Worm (Caenorhabditis elegans) whole organism, late embryonic: Measurements from ENCODE around the gene F31D5.1.

Source experiments
- C08G9.2 ChIP-seq: sonication (generic microtip); optimal IDR thresholded peaks from 2 replicates; lab custom pipeline; 2016; ENCODE audit warnings: mild to moderate bottlenecking, missing genetic modification characterization, moderate library complexity, missing compliant biosample characterization
- F13H6.1 ChIP-seq: sonication (generic microtip); optimal IDR thresholded peaks from 2 replicates; lab custom pipeline; 2016; ENCODE audit warnings: missing genetic modification characterization, missing compliant biosample characterization
- K09A11.1 ChIP-seq: sonication (generic microtip); optimal IDR thresholded peaks from 2 replicates; lab custom pipeline; 2017; ENCODE audit warnings: antibody characterized with exemption, mild to moderate bottlenecking, missing genetic modification characterization, missing compliant biosample characterization; ENCODE audit not compliant: insufficient read depth
- T23F11.4 ChIP-seq: fragments of 200-800 bp; sonication (Bioruptor generic); optimal IDR thresholded peaks from 2 replicates; lab custom pipeline; 2018; ENCODE audit warnings: mild to moderate bottlenecking, missing genetic modification characterization, missing compliant biosample characterization
- Y22D7AL.16 ChIP-seq: sonication (generic microtip); optimal IDR thresholded peaks from 2 replicates; lab custom pipeline; 2016; ENCODE audit warnings: missing genetic modification characterization, missing compliant biosample characterization
- ahr-1 ChIP-seq: sonication (generic microtip); optimal IDR thresholded peaks from 2 replicates; lab custom pipeline; 2016; ENCODE audit warnings: missing genetic modification characterization, missing compliant biosample characterization
- ama-1 ChIP-seq: fragments of 150-350 bp; optimal IDR thresholded peaks from 2 replicates; lab custom pipeline; 2014
- ceh-18 ChIP-seq: sonication (generic microtip); optimal IDR thresholded peaks from 2 replicates; lab custom pipeline; 2016; ENCODE audit warnings: missing genetic modification characterization, missing compliant biosample characterization
- ceh-19 ChIP-seq: fragments of 200-800 bp; sonication (Bioruptor generic); optimal IDR thresholded peaks from 2 replicates; lab custom pipeline; 2018; ENCODE audit warnings: mild to moderate bottlenecking, missing genetic modification characterization, missing compliant biosample characterization
- ceh-2 ChIP-seq: sonication (generic microtip); optimal IDR thresholded peaks from 2 replicates; lab custom pipeline; 2016; ENCODE audit warnings: missing genotype, missing genetic modification characterization, missing compliant biosample characterization
- ceh-22 ChIP-seq: sonication (generic microtip); optimal IDR thresholded peaks from 2 replicates; lab custom pipeline; 2017; ENCODE audit warnings: missing biosample characterization, missing genetic modification characterization
- ceh-30 ChIP-seq: fragments of 150-350 bp; optimal IDR thresholded peaks from 2 replicates; lab custom pipeline; 2014; ENCODE audit warnings: missing biosample characterization, missing genetic modification characterization
- ceh-31 ChIP-seq: sonication (generic microtip); optimal IDR thresholded peaks from 2 replicates; lab custom pipeline; 2016; ENCODE audit warnings: missing genetic modification characterization, missing compliant biosample characterization
- ceh-34 ChIP-seq: sonication (generic microtip); optimal IDR thresholded peaks from 2 replicates; lab custom pipeline; 2016; ENCODE audit warnings: mild to moderate bottlenecking, missing genetic modification characterization, missing compliant biosample characterization
- ceh-48 ChIP-seq: sonication (generic microtip); optimal IDR thresholded peaks from 2 replicates; lab custom pipeline; 2016; ENCODE audit warnings: missing genetic modification characterization, inconsistent platforms, missing compliant biosample characterization
- ceh-6 ChIP-seq: fragments of 200-800 bp; sonication (Bioruptor generic); optimal IDR thresholded peaks from 2 replicates; lab custom pipeline; 2018; ENCODE audit warnings: mild to moderate bottlenecking, missing genetic modification characterization, missing compliant biosample characterization
- ceh-9 ChIP-seq: sonication (generic microtip); optimal IDR thresholded peaks from 2 replicates; lab custom pipeline; 2016; ENCODE audit warnings: mild to moderate bottlenecking, missing genetic modification characterization, inconsistent platforms, missing compliant biosample characterization
- che-1 ChIP-seq: sonication (generic microtip); optimal IDR thresholded peaks from 2 replicates; lab custom pipeline; 2016; ENCODE audit warnings: mild to moderate bottlenecking, missing genetic modification characterization, missing compliant biosample characterization
- dmd-4 ChIP-seq: sonication (generic microtip); optimal IDR thresholded peaks from 2 replicates; lab custom pipeline; 2016; ENCODE audit warnings: borderline replicate concordance, missing genetic modification characterization, missing compliant biosample characterization
- dve-1 ChIP-seq: sonication (generic microtip); optimal IDR thresholded peaks from 2 replicates; lab custom pipeline; 2017; ENCODE audit warnings: antibody characterized with exemption, mild to moderate bottlenecking, missing genetic modification characterization, missing compliant biosample characterization
- elt-2 ChIP-seq: sonication (generic microtip); optimal IDR thresholded peaks from 2 replicates; lab custom pipeline; 2016; ENCODE audit warnings: missing genetic modification reagents, missing genetic modification characterization, missing compliant biosample characterization
- ets-4 ChIP-seq: sonication (generic microtip); optimal IDR thresholded peaks from 2 replicates; lab custom pipeline; 2016; ENCODE audit warnings: missing genetic modification characterization, missing compliant biosample characterization
- fkh-10 ChIP-seq: fragments of 150-350 bp; optimal IDR thresholded peaks from 2 replicates; lab custom pipeline; 2014; ENCODE audit warnings: missing biosample characterization, missing genetic modification reagents, missing genetic modification characterization
- fkh-6 ChIP-seq: sonication (generic microtip); optimal IDR thresholded peaks from 2 replicates; lab custom pipeline; 2016; ENCODE audit warnings: missing genetic modification characterization, missing compliant biosample characterization
- gmeb-2 ChIP-seq: sonication (generic microtip); optimal IDR thresholded peaks from 2 replicates; lab custom pipeline; 2016; ENCODE audit warnings: missing genetic modification characterization, inconsistent platforms, missing compliant biosample characterization
- hlh-15 ChIP-seq: sonication (generic microtip); optimal IDR thresholded peaks from 2 replicates; lab custom pipeline; 2016; ENCODE audit warnings: missing genetic modification characterization, missing compliant biosample characterization
- hlh-30 ChIP-seq: sonication (generic microtip); optimal IDR thresholded peaks from 2 replicates; lab custom pipeline; 2017; ENCODE audit warnings: antibody characterized with exemption, missing genetic modification characterization, missing compliant biosample characterization; ENCODE audit not compliant: insufficient read depth
- hlh-8 ChIP-seq: sonication (generic microtip); optimal IDR thresholded peaks from 2 replicates; lab custom pipeline; 2016; ENCODE audit warnings: missing genotype, missing genetic modification characterization, missing compliant biosample characterization
- lim-6 ChIP-seq: sonication (generic microtip); optimal IDR thresholded peaks from 2 replicates; lab custom pipeline; 2016; ENCODE audit warnings: missing genetic modification characterization, missing compliant biosample characterization
- madf-2 ChIP-seq: sonication (generic microtip); optimal IDR thresholded peaks from 2 replicates; lab custom pipeline; 2017; ENCODE audit warnings: missing genetic modification characterization, missing compliant biosample characterization
- mec-3 ChIP-seq: sonication (generic microtip); optimal IDR thresholded peaks from 2 replicates; lab custom pipeline; 2016; ENCODE audit warnings: borderline replicate concordance, missing genetic modification characterization, missing compliant biosample characterization
- nfya-1 ChIP-seq: sonication (generic microtip); optimal IDR thresholded peaks from 2 replicates; lab custom pipeline; 2017; ENCODE audit warnings: missing genetic modification characterization, mild to moderate bottlenecking, missing compliant biosample characterization, antibody characterized with exemption, moderate library complexity
- nhr-232 ChIP-seq: sonication (generic microtip); optimal IDR thresholded peaks from 2 replicates; lab custom pipeline; 2016; ENCODE audit warnings: missing genetic modification characterization, missing compliant biosample characterization
- odd-2 ChIP-seq: sonication (generic microtip); optimal IDR thresholded peaks from 2 replicates; lab custom pipeline; 2017; ENCODE audit warnings: antibody characterized with exemption, mild to moderate bottlenecking, missing genetic modification characterization, missing compliant biosample characterization
- pat-9 ChIP-seq: fragments of 200-800 bp; sonication (Bioruptor generic); optimal IDR thresholded peaks from 2 replicates; lab custom pipeline; 2018; ENCODE audit warnings: mild to moderate bottlenecking, missing genetic modification characterization, moderate library complexity, missing compliant biosample characterization
- pax-1 ChIP-seq: fragments of 150-350 bp; optimal IDR thresholded peaks from 2 replicates; lab custom pipeline; 2014; ENCODE audit warnings: missing biosample characterization, missing genetic modification characterization
- pqm-1 ChIP-seq: sonication (generic microtip); optimal IDR thresholded peaks from 2 replicates; lab custom pipeline; 2016; ENCODE audit warnings: missing genetic modification characterization, missing compliant biosample characterization
- pros-1 ChIP-seq: fragments of 150-350 bp; optimal IDR thresholded peaks from 2 replicates; lab custom pipeline; 2014; ENCODE audit warnings: missing biosample characterization, missing genetic modification reagents, missing genetic modification characterization
- ref-2 ChIP-seq: sonication (generic microtip); optimal IDR thresholded peaks from 2 replicates; lab custom pipeline; 2016; ENCODE audit warnings: missing genetic modification characterization, missing compliant biosample characterization
- sdc-2 ChIP-seq: sonication (generic microtip); optimal IDR thresholded peaks from 2 replicates; lab custom pipeline; 2016; ENCODE audit warnings: missing genotype, missing genetic modification characterization, missing compliant biosample characterization
- sox-4 ChIP-seq: sonication (generic microtip); optimal IDR thresholded peaks from 2 replicates; lab custom pipeline; 2017; ENCODE audit warnings: mild to moderate bottlenecking, missing genetic modification characterization, inconsistent platforms, missing compliant biosample characterization
- syd-9 ChIP-seq: sonication (generic microtip); optimal IDR thresholded peaks from 2 replicates; lab custom pipeline; 2016; ENCODE audit warnings: mild to moderate bottlenecking, missing genetic modification characterization, moderate library complexity, missing compliant biosample characterization
- ttx-3 ChIP-seq: sonication (generic microtip); optimal IDR thresholded peaks from 2 replicates; lab custom pipeline; 2016; ENCODE audit warnings: missing genetic modification reagents, missing genetic modification characterization, missing compliant biosample characterization
- unc-55 ChIP-seq: sonication (generic microtip); optimal IDR thresholded peaks from 2 replicates; lab custom pipeline; 2017; ENCODE audit warnings: missing biosample characterization, missing genetic modification reagents, missing genetic modification characterization
- ztf-16 ChIP-seq: sonication (generic microtip); optimal IDR thresholded peaks from 2 replicates; lab custom pipeline; 2017; ENCODE audit warnings: missing genetic modification characterization, missing compliant biosample characterization

The F31D5.1 gene

DNA sequence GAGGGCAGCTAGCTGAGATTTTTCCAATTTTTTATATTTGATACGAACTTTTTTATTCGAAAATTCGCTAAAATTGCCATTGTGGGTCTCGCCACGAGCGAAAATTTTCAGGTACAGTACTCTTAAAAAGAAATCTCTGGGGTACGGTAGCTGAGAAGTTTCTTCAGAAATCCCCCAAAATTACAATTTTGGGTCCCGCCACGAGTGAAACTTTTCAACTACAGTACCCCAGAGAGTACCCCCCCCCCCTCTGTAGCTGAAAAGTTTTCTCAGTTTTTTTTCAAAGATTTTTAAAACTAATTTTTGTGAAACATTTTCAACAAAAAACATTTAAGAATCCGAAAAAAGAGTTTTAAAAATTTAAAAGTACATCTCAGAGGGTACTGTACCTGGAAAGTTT, 25.8 kb downstream of the F31D5.1 start:
- TF ChIP-seq hlh-30 (tag; lab: Kevin White, UChicago): no peak
- TF ChIP-seq hlh-15 (tag; lab: Kevin White, UChicago): no peak
- TF ChIP-seq ceh-9: no peak
- no peak for TF ChIP-seq dmd-4
- TF ChIP-seq Y22D7AL.16: no peak
- no peak for TF ChIP-seq fkh-10 (GFP tag; lab: Kevin White, UChicago)
- TF ChIP-seq ama-1 (lab: Kevin White, UChicago): no peak
- TF ChIP-seq odd-2: no peak
- TF ChIP-seq K09A11.1: no peak

- TF ChIP-seq ref-2 (no peak), ama-1 (lab: Kevin White, UChicago) (no peak), ceh-18 (tag; lab: Kevin White, UChicago) (no peak), fkh-6 (tag; lab: Kevin White, UChicago) (no peak), nfya-1 (tag; lab: Kevin White, UChicago) (no peak), madf-2 (no peak), pros-1 (tag; lab: Kevin White, UChicago) (no peak), mec-3 (tag; lab: Kevin White, UChicago) (no peak), dve-1 (no peak), syd-9 (tag; lab: Kevin White, UChicago) (no peak), hlh-8 (tag; lab: Kevin White, UChicago) (no peak), ceh-31 (tag; lab: Kevin White, UChicago) (no peak), T23F11.4 (GFP tag; lab: Kevin White, UChicago) (no peak), che-1 (tag; lab: Kevin White, UChicago) (no peak), sox-4 (tag; lab: Kevin White, UChicago) (no peak), pax-1 (tag; lab: Kevin White, UChicago) (no peak), elt-2 (no peak), ztf-16 (no peak)
Measured at ce11 chrII:4246897-4247296, 27.7 kb downstream of the F31D5.1 start, which contains the start of gene gpa-11. Gene gpa-11, plus strand, starts transcription at chrII:4247197.

DNA sequence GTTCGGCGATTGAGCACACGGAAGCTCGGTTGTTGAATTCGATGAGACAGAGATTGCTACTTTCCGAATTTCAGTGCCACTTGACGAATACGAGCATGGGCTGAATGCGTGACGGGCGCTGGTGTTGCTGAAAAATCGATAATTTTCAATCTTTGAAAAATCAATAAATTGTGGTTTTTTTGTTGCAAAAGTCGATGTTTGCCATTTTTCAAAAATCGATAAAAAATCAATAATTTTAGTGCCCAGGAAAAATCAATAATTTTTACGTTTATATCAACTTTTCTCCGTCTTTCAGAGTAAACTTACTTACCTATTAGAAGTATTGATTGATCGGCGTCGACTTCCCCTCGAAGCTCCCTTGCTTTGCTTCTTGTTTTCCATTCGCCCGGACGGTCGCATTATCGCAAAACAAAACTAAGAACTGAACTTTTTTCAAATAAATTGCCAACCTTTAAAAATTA, 37.4 kb downstream of the F31D5.1 start, which contains the start of gene C16A11.7:
C16A11.7 (minus strand) TSS at position 411 of the 461 bp plus-strand sequence.
- TF ChIP-seq ahr-1 (no peak), ceh-48 (tag; lab: Kevin White, UChicago) (peak; percentile 56), unc-55 (GFP tag; lab: Kevin White, UChicago) (no peak), ceh-18 (tag; lab: Kevin White, UChicago) (no peak), ama-1 (lab: Kevin White, UChicago) (no peak), ceh-22 (no peak), gmeb-2 (tag; lab: Kevin White, UChicago) (no peak), nfya-1 (tag; lab: Kevin White, UChicago) (no peak)

DNA sequence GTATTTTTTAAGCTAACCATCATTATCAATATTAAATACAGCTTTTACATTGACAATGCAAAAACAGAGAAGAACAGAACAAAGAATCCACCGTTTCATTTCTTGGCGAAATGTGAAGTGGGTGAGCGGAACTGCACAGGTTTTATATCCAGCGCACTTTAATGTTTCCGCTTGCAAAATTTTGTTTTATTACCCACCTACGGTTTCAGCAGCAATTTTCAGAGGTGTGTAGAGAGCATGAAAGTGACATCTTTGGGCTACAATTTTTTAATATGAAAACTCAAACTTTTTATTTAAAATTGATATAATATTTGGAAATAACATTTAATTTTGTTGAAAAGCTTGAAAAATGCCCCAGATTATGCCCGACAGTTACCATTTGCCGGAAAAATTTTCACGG, 39.5 kb downstream of the F31D5.1 start, which contains the start of gene clec-135:
clec-135 (minus strand) TSS at position 101 of the 400 bp plus-strand sequence.
- no peak for TF ChIP-seq sdc-2
- no peak for TF ChIP-seq pqm-1
- no peak for TF ChIP-seq ceh-19 (GFP tag; lab: Kevin White, UChicago)
- no peak for TF ChIP-seq ttx-3 (tag; lab: Kevin White, UChicago)
- TF ChIP-seq ceh-30 (tag; lab: Kevin White, UChicago): no peak
- TF ChIP-seq hlh-8 (tag; lab: Kevin White, UChicago): no peak
- no peak for TF ChIP-seq F13H6.1
- TF ChIP-seq K09A11.1: no peak
- no peak for TF ChIP-seq odd-2
- no peak for TF ChIP-seq lim-6 (tag; lab: Kevin White, UChicago)
- no peak for TF ChIP-seq C08G9.2 (tag; lab: Kevin White, UChicago)
- TF ChIP-seq ceh-6 (GFP tag; lab: Kevin White, UChicago): no peak
- TF ChIP-seq pat-9 (tag; lab: Kevin White, UChicago): no peak
- no peak for TF ChIP-seq ceh-2
- TF ChIP-seq ets-4: no peak
- TF ChIP-seq mec-3 (tag; lab: Kevin White, UChicago): no peak
- no peak for TF ChIP-seq nhr-232 (tag; lab: Kevin White, UChicago)
- no peak for TF ChIP-seq dve-1
- no peak for TF ChIP-seq ceh-34 (tag; lab: Kevin White, UChicago)
